Fruit fly (Drosophila melanogaster) whole organism, embryonic: ENCODE results near the gene nudC.

Experiments used
- Awh ChIP-seq: fragments of 200-800 bp; sonication (Bioruptor generic); IDR thresholded peaks from 2 replicates; pipeline ENCODE4, ENCODE4 v1.3.6; 2022; ENCODE audit warnings: missing biosample characterization, missing genetic modification characterization
- C15 ChIP-seq: fragments of 200-800 bp; sonication (Bioruptor generic); IDR thresholded peaks from 3 replicates; pipeline ENCODE4 v1.3.6; 2022; ENCODE audit warnings: missing biosample characterization, missing genetic modification characterization
- CG13775 ChIP-seq: fragments of 200-800 bp; sonication (Bioruptor generic); optimal IDR thresholded peaks from 3 replicates; lab custom pipeline; 2017; ENCODE audit warnings: missing biosample characterization, mild to moderate bottlenecking, missing genetic modification characterization
- CG15514 ChIP-seq: fragments of 200-800 bp; sonication (Bioruptor generic); optimal IDR thresholded peaks from 3 replicates; lab custom pipeline; 2017; ENCODE audit warnings: missing biosample characterization, missing genetic modification characterization, mild to moderate bottlenecking, moderate library complexity, missing genetic modification reagents
- CG16813 ChIP-seq: fragments of 200-800 bp; sonication (Bioruptor generic); IDR thresholded peaks from 3 replicates; pipeline ENCODE4 v1.3.6; 2022; ENCODE audit warnings: missing biosample characterization, missing genetic modification characterization; ENCODE audit not compliant: partially characterized antibody
- CG17186 ChIP-seq: fragments of 200-800 bp; sonication (Bioruptor generic); optimal IDR thresholded peaks from 3 replicates; lab custom pipeline; 2017; ENCODE audit warnings: missing biosample characterization, missing genetic modification reagents, missing genetic modification characterization
- CG17361 ChIP-seq: fragments of 200-800 bp; sonication (Bioruptor generic); IDR thresholded peaks from 3 replicates; pipeline ENCODE4 v1.3.6; 2022; ENCODE audit warnings: missing biosample characterization, missing genetic modification characterization
- CG2116 ChIP-seq: fragments of 200-800 bp; sonication (Bioruptor generic); optimal IDR thresholded peaks from 3 replicates; lab custom pipeline; 2018; ENCODE audit warnings: missing biosample characterization, mild to moderate bottlenecking, missing genetic modification characterization
- CG3995 ChIP-seq: fragments of 200-800 bp; sonication (Bioruptor generic); optimal IDR thresholded peaks from 3 replicates; lab custom pipeline; 2016; ENCODE audit warnings: missing biosample characterization, missing genetic modification characterization
- CG4617 ChIP-seq: fragments of 200-800 bp; sonication (Bioruptor generic); optimal IDR thresholded peaks from 3 replicates; lab custom pipeline; 2016; ENCODE audit warnings: missing biosample characterization, missing genetic modification characterization, borderline replicate concordance
- CG5180 ChIP-seq: fragments of 200-800 bp; sonication (Bioruptor generic); optimal IDR thresholded peaks from 3 replicates; lab custom pipeline; 2017; ENCODE audit warnings: missing biosample characterization, missing genetic modification characterization, mild to moderate bottlenecking, moderate library complexity, missing genetic modification reagents
- CG5245 ChIP-seq: fragments of 200-800 bp; sonication (Bioruptor generic); optimal IDR thresholded peaks from 3 replicates; lab custom pipeline; 2016; ENCODE audit warnings: missing biosample characterization, missing genetic modification characterization
- CG7839 ChIP-seq: fragments of 200-800 bp; sonication (Bioruptor generic); optimal IDR thresholded peaks from 3 replicates; lab custom pipeline; 2018; ENCODE audit warnings: missing biosample characterization, mild to moderate bottlenecking, missing genetic modification characterization, moderate library complexity
- CG7928 ChIP-seq: fragments of 200-800 bp; sonication (Bioruptor generic); optimal IDR thresholded peaks from 2 replicates; lab custom pipeline; 2017; ENCODE audit warnings: missing biosample characterization, mild to moderate bottlenecking, missing genetic modification characterization
- CG8924 ChIP-seq: fragments of 200-800 bp; optimal IDR thresholded peaks from 3 replicates; lab custom pipeline; 2019; ENCODE audit warnings: missing biosample characterization, mild to moderate bottlenecking, missing genetic modification characterization, moderate library complexity
- CG9727 ChIP-seq: fragments of 200-800 bp; sonication (Bioruptor generic); optimal IDR thresholded peaks from 3 replicates; lab custom pipeline; 2017; ENCODE audit warnings: missing biosample characterization, mild to moderate bottlenecking, missing genetic modification characterization
- CkIIα-i1 ChIP-seq: fragments of 200-800 bp; sonication (Bioruptor generic); IDR thresholded peaks from 2 replicates; pipeline ENCODE4 v1.3.6; 2022; ENCODE audit warnings: missing biosample characterization, missing genetic modification characterization
- D ChIP-seq, 2 experiments: fragments of 200-800 bp in 1 of 2; fragments of >200 bp in 1 of 2; sonication (Bioruptor generic) in 1 of 2; optimal IDR thresholded peaks; 2 replicates in 1 of 2; 3 replicates in 1 of 2; lab custom pipeline; 2017; ENCODE audit warnings: mild to moderate bottlenecking in 1 of 2, missing biosample characterization in 1 of 2, missing genetic modification characterization in 1 of 2, missing genetic modification reagents in 1 of 2
- Dbx ChIP-seq: fragments of 200-800 bp; sonication (Bioruptor generic); IDR thresholded peaks from 3 replicates; pipeline ENCODE4 v1.3.6; 2022; ENCODE audit warnings: missing biosample characterization, missing genetic modification characterization
- Dref ChIP-seq: fragments of 200-800 bp; sonication (Bioruptor generic); IDR thresholded peaks from 2 replicates; pipeline ENCODE4 v1.3.6; 2022; ENCODE audit warnings: missing biosample characterization, missing genetic modification characterization
- Fer2 ChIP-seq: fragments of 200-800 bp; sonication (Bioruptor generic); optimal IDR thresholded peaks from 2 replicates; lab custom pipeline; 2018; ENCODE audit warnings: missing biosample characterization, mild to moderate bottlenecking, missing genetic modification characterization, moderate library complexity
- GATAe ChIP-seq: fragments of 200-800 bp; sonication (Bioruptor generic); conservative IDR thresholded peaks from 2 replicates; pipeline ENCODE4 v1.3.6; 2022; ENCODE audit warnings: missing biosample characterization, missing genetic modification characterization
- H2.0 ChIP-seq: fragments of 200-800 bp; sonication (Bioruptor generic); IDR thresholded peaks from 2 replicates; pipeline ENCODE4 v1.3.6; 2022; ENCODE audit warnings: missing biosample characterization, missing genetic modification characterization
- HLH3B ChIP-seq: fragments of 200-800 bp; sonication (Bioruptor generic); IDR thresholded peaks from 2 replicates; pipeline ENCODE4 v1.3.6; 2022; ENCODE audit warnings: missing biosample characterization, missing genetic modification characterization
- Hey ChIP-seq: fragments of 200-800 bp; sonication (Bioruptor generic); optimal IDR thresholded peaks from 3 replicates; lab custom pipeline; 2018; ENCODE audit warnings: missing biosample characterization, mild to moderate bottlenecking, missing genetic modification characterization
- NfI ChIP-seq: fragments of 200-800 bp; sonication (Bioruptor generic); optimal IDR thresholded peaks from 3 replicates; lab custom pipeline; 2018; ENCODE audit warnings: missing biosample characterization, mild to moderate bottlenecking, missing genetic modification characterization, moderate library complexity
- Rfx ChIP-seq: fragments of 200-800 bp; sonication (Bioruptor generic); IDR thresholded peaks from 2 replicates; pipeline ENCODE4 v1.3.6; 2022; ENCODE audit warnings: missing biosample characterization, missing genetic modification characterization
- Rx ChIP-seq: fragments of 200-800 bp; sonication (Bioruptor generic); IDR thresholded peaks from 2 replicates; pipeline ENCODE4 v1.3.6; 2022; ENCODE audit warnings: missing biosample characterization, missing genetic modification characterization
- Sox102F ChIP-seq: fragments of 200-800 bp; sonication (Bioruptor generic); optimal IDR thresholded peaks from 2 replicates; lab custom pipeline; 2018; ENCODE audit warnings: missing biosample characterization, mild to moderate bottlenecking, missing genetic modification characterization, moderate library complexity
- ab ChIP-seq: fragments of 200-800 bp; sonication (Bioruptor generic); optimal IDR thresholded peaks from 2 replicates; lab custom pipeline; 2016; ENCODE audit warnings: missing biosample characterization, missing genetic modification characterization
- abd-A ChIP-seq: fragments of 200-800 bp; sonication (Bioruptor generic); optimal IDR thresholded peaks from 3 replicates; lab custom pipeline; 2019; ENCODE audit warnings: missing biosample characterization, mild to moderate bottlenecking, missing genetic modification characterization, moderate library complexity
- bab2 ChIP-seq: fragments of 200-800 bp; sonication (Bioruptor generic); optimal IDR thresholded peaks from 2 replicates; lab custom pipeline; 2016; ENCODE audit warnings: missing biosample characterization, missing genetic modification characterization
- bsh ChIP-seq, 2 experiments: fragments of 200-800 bp; sonication (Bioruptor generic); optimal IDR thresholded peaks; 2 replicates each; lab custom pipeline; 2017 to 2018; ENCODE audit warnings: mild to moderate bottlenecking in 2 of 2, missing biosample characterization in 2 of 2, missing genetic modification characterization in 2 of 2, moderate library complexity in 1 of 2
- gcm2 ChIP-seq: fragments of 200-800 bp; sonication (Bioruptor generic); optimal IDR thresholded peaks from 2 replicates; lab custom pipeline; 2016; ENCODE audit warnings: missing biosample characterization, missing genetic modification characterization
- ham ChIP-seq: fragments of 200-800 bp; sonication (Bioruptor generic); IDR thresholded peaks from 2 replicates; pipeline ENCODE4 v1.3.6; 2022; ENCODE audit warnings: missing biosample characterization, missing genetic modification characterization
- lab ChIP-seq: fragments of 200-800 bp; sonication (Bioruptor generic); optimal IDR thresholded peaks from 3 replicates; lab custom pipeline; 2017; ENCODE audit warnings: missing biosample characterization, missing genetic modification characterization, mild to moderate bottlenecking, moderate library complexity, missing genetic modification reagents
- lilli ChIP-seq: fragments of 200-800 bp; sonication (Bioruptor generic); optimal IDR thresholded peaks from 3 replicates; lab custom pipeline; 2016; ENCODE audit warnings: missing biosample characterization, missing genetic modification characterization
- rib ChIP-seq: fragments of 200-800 bp; sonication (Bioruptor generic); IDR thresholded peaks from 2 replicates; pipeline ENCODE4 v1.3.6; 2022; ENCODE audit warnings: missing biosample characterization, missing genetic modification characterization
- sob ChIP-seq: fragments of 200-800 bp; sonication (Bioruptor generic); IDR thresholded peaks from 2 replicates; pipeline ENCODE4 v1.3.6; 2022; ENCODE audit warnings: missing biosample characterization, missing genetic modification characterization
- wor ChIP-seq: fragments of 200-800 bp; sonication (Bioruptor generic); IDR thresholded peaks from 2 replicates; pipeline ENCODE4 v1.3.6; 2022; ENCODE audit warnings: missing biosample characterization, missing genetic modification characterization
- zf30C ChIP-seq: fragments of 200-800 bp; sonication (Bioruptor generic); optimal IDR thresholded peaks from 3 replicates; lab custom pipeline; 2018; ENCODE audit warnings: missing biosample characterization, mild to moderate bottlenecking, missing genetic modification characterization

Gene nudC

DNA sequence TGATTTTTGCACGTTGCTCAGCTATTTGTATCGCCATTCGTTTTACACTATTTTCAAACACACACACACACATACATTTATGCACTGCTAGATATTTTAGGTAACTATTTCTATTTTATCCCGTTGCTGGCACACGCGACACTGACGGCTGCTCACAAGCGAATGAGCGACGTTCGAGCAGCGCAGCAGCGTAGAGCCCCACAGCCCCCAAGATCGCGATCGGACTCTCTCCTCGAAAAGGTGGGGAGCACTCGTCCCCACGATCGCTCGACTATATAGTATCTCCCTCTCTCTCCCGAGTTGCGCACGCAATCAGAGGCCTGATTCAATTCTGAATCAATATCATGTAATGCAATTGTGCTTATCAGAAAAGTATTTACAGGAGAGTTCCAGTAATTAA is 4.8 kb upstream of the nudC start (continued):
- TF ChIP-seq CG4617 (GFP tag; lab: Kevin White, UChicago), result no peak
- no peak for TF ChIP-seq CG9727 (GFP tag; lab: Kevin White, UChicago)
- no peak for TF ChIP-seq NfI (GFP tag; lab: Kevin White, UChicago)
- TF ChIP-seq C15 (GFP tag; lab: Robert Waterston, UW), result no peak
- TF ChIP-seq CG15514 (GFP tag; lab: Kevin White, UChicago), result peak; percentile 30
- peak; percentile 35; the same call in 1 of the 2 replicates for TF ChIP-seq Rfx
- TF ChIP-seq Dref (GFP tag; lab: Robert Waterston, UW), result no peak
- no peak for TF ChIP-seq CG7839 (tag; lab: Kevin White, UChicago)
- TF ChIP-seq Rx (GFP tag; lab: Robert Waterston, UW), result no peak
- TF ChIP-seq ham, result no peak
- TF ChIP-seq sob, result no peak
- no peak for TF ChIP-seq CG3995 (GFP tag; lab: Kevin White, UChicago)
- TF ChIP-seq H2.0 (GFP tag; lab: Robert Waterston, UW), result no peak
- peak; percentile 39 for TF ChIP-seq zf30C (GFP tag; lab: Kevin White, UChicago)
- TF ChIP-seq bsh (GFP tag; optimal IDR thresholded peaks at IDR 0.05; lab: Kevin White, UChicago), result peak in 1 of 2 experiments; percentile 25
- TF ChIP-seq gcm2, result no peak
- peak; percentile 56; the same call in 1 of the 2 replicates for TF ChIP-seq rib (GFP tag; lab: Robert Waterston, UW)
- no peak for TF ChIP-seq Hey (tag; lab: Kevin White, UChicago)
- no peak for TF ChIP-seq CkIIα-i1 (GFP tag; lab: Robert Waterston, UW)
- TF ChIP-seq CG17361 (GFP tag; lab: Robert Waterston, UW), result no peak
- no peak for TF ChIP-seq CG8924 (tag; lab: Kevin White, UChicago)
- no peak for TF ChIP-seq CG13775
- no peak for TF ChIP-seq abd-A (tag; lab: Kevin White, UChicago)
- TF ChIP-seq lab (GFP tag; lab: Kevin White, UChicago), result peak; percentile 56
- 0 out of 3 replicates have a peak, but pooled peaks have one; percentile 23 for TF ChIP-seq Dbx (GFP tag; lab: Robert Waterston, UW)
- no peak for TF ChIP-seq Sox102F (GFP tag; lab: Kevin White, UChicago)
- TF ChIP-seq ab (GFP tag; lab: Kevin White, UChicago), result no peak
- no peak for TF ChIP-seq CG17186
- TF ChIP-seq D (optimal IDR thresholded peaks at IDR 0.05; lab: Kevin White, UChicago), result no peak
- no peak for TF ChIP-seq D (GFP tag; optimal IDR thresholded peaks at IDR 0.05; lab: Kevin White, UChicago)
- TF ChIP-seq CG5180 (GFP tag; lab: Kevin White, UChicago), result no peak
- no peak for TF ChIP-seq CG2116
- TF ChIP-seq CG5245 (GFP tag; lab: Kevin White, UChicago), result no peak
- TF ChIP-seq HLH3B (GFP tag; lab: Robert Waterston, UW), result no peak
- TF ChIP-seq bab2 (GFP tag; lab: Kevin White, UChicago), result no peak
- no peak for TF ChIP-seq lilli
- peak; percentile 33; the same call in 1 of the 2 replicates for TF ChIP-seq Awh (GFP tag; lab: Robert Waterston, UW)
- TF ChIP-seq CG16813, result no peak
- no peak for TF ChIP-seq Fer2 (tag; lab: Kevin White, UChicago)
- TF ChIP-seq GATAe (GFP tag; lab: Robert Waterston, UW), result no peak
- no peak for TF ChIP-seq wor
- no peak for TF ChIP-seq CG7928
